Worm (Caenorhabditis elegans) whole organism, early embryonic: ENCODE results near the gene T01D1.7.

Experiments
- B0310.2 ChIP-seq: sonication (generic microtip); optimal IDR thresholded peaks from 2 replicates; lab custom pipeline; 2016; ENCODE audit warnings: mild to moderate bottlenecking, missing genetic modification characterization, missing compliant biosample characterization
- F13C5.2 ChIP-seq: sonication (generic microtip); optimal IDR thresholded peaks from 2 replicates; lab custom pipeline; 2017; ENCODE audit warnings: mild to moderate bottlenecking, missing genetic modification characterization, inconsistent platforms, missing compliant biosample characterization
- aly-1 ChIP-seq: sonication (generic microtip); optimal IDR thresholded peaks from 2 replicates; lab custom pipeline; 2016; ENCODE audit warnings: missing genetic modification characterization, missing compliant biosample characterization
- ama-1 ChIP-seq: fragments of 150-350 bp; optimal IDR thresholded peaks from 2 replicates; lab custom pipeline; 2014
- ceh-13 ChIP-seq: fragments of 200-800 bp; sonication (Bioruptor generic); optimal IDR thresholded peaks from 2 replicates; lab custom pipeline; 2018; ENCODE audit warnings: mild to moderate bottlenecking, missing genetic modification characterization, missing compliant biosample characterization
- ceh-36 ChIP-seq: sonication (generic microtip); optimal IDR thresholded peaks from 2 replicates; lab custom pipeline; 2016; ENCODE audit warnings: missing genetic modification characterization, inconsistent platforms, missing compliant biosample characterization
- ets-7 ChIP-seq: sonication (generic microtip); optimal IDR thresholded peaks from 2 replicates; lab custom pipeline; 2016; ENCODE audit warnings: missing genotype, missing genetic modification characterization, missing compliant biosample characterization
- flt-1 ChIP-seq: fragments of 200-800 bp; sonication (Bioruptor generic); IDR thresholded peaks from 2 replicates; pipeline ENCODE4 v1.3.6; 2022; ENCODE audit warnings: missing genetic modification characterization, missing compliant biosample characterization
- hmbx-1 ChIP-seq: sonication (generic microtip); optimal IDR thresholded peaks from 2 replicates; lab custom pipeline; 2016; ENCODE audit warnings: mild to moderate bottlenecking, missing genetic modification characterization, missing compliant biosample characterization
- hmg-4 ChIP-seq: fragments of 200-800 bp; sonication (Bioruptor generic); optimal IDR thresholded peaks from 2 replicates; lab custom pipeline; 2018; ENCODE audit warnings: mild to moderate bottlenecking, missing genetic modification characterization, missing compliant biosample characterization
- hnd-1 ChIP-seq: sonication (generic microtip); optimal IDR thresholded peaks from 2 replicates; lab custom pipeline; 2016; ENCODE audit warnings: missing genetic modification characterization, missing compliant biosample characterization
- pes-1 ChIP-seq: fragments of 200-800 bp; sonication (Bioruptor generic); IDR thresholded peaks from 2 replicates; pipeline ENCODE4 v1.3.6; 2022; ENCODE audit warnings: missing genetic modification reagents, missing genetic modification characterization, missing compliant biosample characterization
- scrt-1 ChIP-seq: fragments of 200-800 bp; sonication (Bioruptor generic); IDR thresholded peaks from 2 replicates; pipeline ENCODE4 v1.3.6; 2022; ENCODE audit warnings: missing genetic modification characterization, missing compliant biosample characterization
- sea-1 ChIP-seq: fragments of 200-800 bp; sonication (Bioruptor generic); conservative IDR thresholded peaks from 2 replicates; pipeline ENCODE4 v1.3.6; 2022; ENCODE audit warnings: missing genetic modification characterization, missing compliant biosample characterization
- tbx-11 ChIP-seq: fragments of 200-800 bp; sonication (Bioruptor generic); IDR thresholded peaks from 2 replicates; pipeline ENCODE4 v1.3.6; 2022; ENCODE audit warnings: missing genetic modification characterization, missing compliant biosample characterization
- tbx-37 ChIP-seq: fragments of 200-800 bp; sonication (Bioruptor generic); conservative IDR thresholded peaks from 2 replicates; pipeline ENCODE4 v1.3.6; 2022; ENCODE audit warnings: missing genetic modification reagents, missing genetic modification characterization, missing compliant biosample characterization
- tra-4 ChIP-seq: sonication (generic microtip); optimal IDR thresholded peaks from 2 replicates; lab custom pipeline; 2017; ENCODE audit warnings: missing genetic modification characterization, missing compliant biosample characterization

The T01D1.7 gene

ce11 chrII:208097-208496 lies 34.5 kb upstream of the T01D1.7 start:
- no peak for TF ChIP-seq tbx-37 (GFP tag; lab: Robert Waterston, UW)
- no peak for TF ChIP-seq hmbx-1 (tag; lab: Kevin White, UChicago)
- TF ChIP-seq ets-7 (tag; lab: Kevin White, UChicago): no peak
- no peak for TF ChIP-seq F13C5.2 (tag; lab: Kevin White, UChicago)
- no peak for TF ChIP-seq scrt-1
- no peak for TF ChIP-seq ceh-36 (tag; lab: Kevin White, UChicago)

ce11 chrII:196685-197084 lies 23.1 kb upstream of the T01D1.7 start, which contains the start of gene chs-2:
Gene chs-2, plus strand, starts transcription at chrII:196985.
- TF ChIP-seq hnd-1 (tag; lab: Kevin White, UChicago) (no peak), tbx-37 (GFP tag; lab: Robert Waterston, UW) (no peak), sea-1 (GFP tag; lab: Robert Waterston, UW) (no peak), F13C5.2 (tag; lab: Kevin White, UChicago) (no peak), tbx-11 (GFP tag; lab: Robert Waterston, UW) (no peak), ceh-13 (no peak), hmg-4 (GFP tag; lab: Kevin White, UChicago) (no peak), ceh-36 (tag; lab: Kevin White, UChicago) (no peak), tra-4 (tag; lab: Kevin White, UChicago) (no peak), ets-7 (tag; lab: Kevin White, UChicago) (no peak), aly-1 (tag; lab: Kevin White, UChicago) (no peak), pes-1 (GFP tag; lab: Robert Waterston, UW) (no peak), scrt-1 (no peak)

DNA sequence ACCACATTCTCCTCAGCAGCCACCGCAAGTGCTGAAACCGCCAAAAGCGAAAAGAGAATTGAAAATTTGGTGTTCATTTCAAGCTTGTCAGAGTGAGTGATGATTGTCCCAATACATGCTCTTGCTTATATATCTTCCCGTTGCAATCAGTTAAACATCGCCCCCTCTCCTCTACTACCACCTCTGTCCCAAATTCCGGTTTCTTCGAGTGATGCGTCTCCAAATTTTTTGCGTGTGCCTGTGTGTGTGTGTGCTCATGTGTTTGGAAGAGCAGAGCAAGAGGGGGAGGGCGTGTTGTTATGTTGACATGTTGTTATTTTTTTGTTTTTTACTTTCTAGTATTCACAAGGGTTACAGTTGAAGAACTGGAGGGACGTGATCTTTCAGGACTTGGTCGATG lies 20.9 kb upstream of the T01D1.7 start, which contains the start of gene abu-11:
Gene abu-11 (minus strand): TSS at position 101 of the 400 bp plus-strand sequence.
- no peak for TF ChIP-seq ama-1 (lab: Kevin White, UChicago)
- no peak for TF ChIP-seq hmg-4 (GFP tag; lab: Kevin White, UChicago)
- no peak for TF ChIP-seq aly-1 (tag; lab: Kevin White, UChicago)
- no peak for TF ChIP-seq ets-7 (tag; lab: Kevin White, UChicago)
- TF ChIP-seq tra-4 (tag; lab: Kevin White, UChicago): no peak
- no peak for TF ChIP-seq pes-1 (GFP tag; lab: Robert Waterston, UW)
- no peak for TF ChIP-seq hmbx-1 (tag; lab: Kevin White, UChicago)
- TF ChIP-seq tbx-11 (GFP tag; lab: Robert Waterston, UW): no peak
- TF ChIP-seq F13C5.2 (tag; lab: Kevin White, UChicago): no peak
- TF ChIP-seq ceh-13: no peak
- TF ChIP-seq tbx-37 (GFP tag; lab: Robert Waterston, UW): no peak
- no peak for TF ChIP-seq B0310.2
- TF ChIP-seq ceh-36 (tag; lab: Kevin White, UChicago): no peak
- no peak for TF ChIP-seq flt-1
- no peak for TF ChIP-seq hnd-1 (tag; lab: Kevin White, UChicago)
- TF ChIP-seq scrt-1: no peak
- no peak for TF ChIP-seq sea-1 (GFP tag; lab: Robert Waterston, UW)

DNA sequence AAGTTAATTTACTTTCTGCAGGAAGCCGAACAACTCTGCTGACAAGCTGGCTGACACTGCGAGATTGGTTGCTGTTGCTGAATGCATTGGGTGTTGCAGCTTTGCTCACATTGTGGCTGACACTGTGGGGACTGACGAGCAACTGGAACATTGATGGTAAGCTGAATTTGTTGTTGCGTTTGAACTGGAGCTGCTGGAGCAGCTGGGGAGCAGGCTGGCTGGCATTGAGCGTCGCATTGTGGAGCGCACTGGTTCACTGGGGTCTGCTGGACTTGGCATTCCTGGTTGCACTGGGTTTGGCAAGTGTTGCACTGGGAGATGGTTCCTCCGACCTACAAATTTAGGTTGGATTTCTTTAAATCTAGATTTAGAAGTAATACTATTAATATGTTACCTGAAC lies 19.0 kb upstream of the T01D1.7 start:
- no peak for TF ChIP-seq ceh-36 (tag; lab: Kevin White, UChicago)
- no peak for TF ChIP-seq aly-1 (tag; lab: Kevin White, UChicago)
- no peak for TF ChIP-seq flt-1
- no peak for TF ChIP-seq hmg-4 (GFP tag; lab: Kevin White, UChicago)
- TF ChIP-seq tra-4 (tag; lab: Kevin White, UChicago): no peak
- TF ChIP-seq B0310.2: no peak
- TF ChIP-seq ama-1 (lab: Kevin White, UChicago): no peak
- no peak for TF ChIP-seq sea-1 (GFP tag; lab: Robert Waterston, UW)
- TF ChIP-seq hnd-1 (tag; lab: Kevin White, UChicago): no peak
- no peak for TF ChIP-seq hmbx-1 (tag; lab: Kevin White, UChicago)
- TF ChIP-seq scrt-1: no peak
- TF ChIP-seq ets-7 (tag; lab: Kevin White, UChicago): no peak
- TF ChIP-seq F13C5.2 (tag; lab: Kevin White, UChicago): no peak

DNA sequence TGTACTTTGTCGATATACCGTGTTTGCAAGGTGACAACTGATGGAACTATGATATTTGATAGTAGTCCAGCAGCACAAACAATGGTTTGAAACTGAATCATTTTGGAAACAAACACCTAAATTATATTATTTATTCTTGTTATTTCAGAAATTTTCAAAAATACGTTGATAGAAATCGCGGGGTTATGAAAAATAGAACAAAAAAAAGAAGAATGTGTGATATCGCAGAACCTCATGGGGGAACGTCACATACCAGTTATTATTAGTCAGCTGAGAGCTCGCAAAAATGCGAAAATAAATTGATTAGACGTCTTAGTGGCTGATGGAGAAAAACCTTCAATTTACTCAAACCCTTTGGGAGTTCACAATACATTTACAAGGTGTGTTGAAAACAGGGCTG lies 15.4 kb upstream of the T01D1.7 start, which contains the start of gene T01D1.5:
Gene T01D1.5 (minus strand): TSS at position 101 of the 400 bp plus-strand sequence.
- no peak for TF ChIP-seq sea-1 (GFP tag; lab: Robert Waterston, UW)

- TF ChIP-seq scrt-1 (no peak), hnd-1 (tag; lab: Kevin White, UChicago) (no peak), F13C5.2 (tag; lab: Kevin White, UChicago) (no peak), aly-1 (tag; lab: Kevin White, UChicago) (no peak), sea-1 (GFP tag; lab: Robert Waterston, UW) (no peak), tbx-11 (GFP tag; lab: Robert Waterston, UW) (no peak), hmbx-1 (tag; lab: Kevin White, UChicago) (no peak), tra-4 (tag; lab: Kevin White, UChicago) (no peak), hmg-4 (GFP tag; lab: Kevin White, UChicago) (no peak), ets-7 (tag; lab: Kevin White, UChicago) (no peak), B0310.2 (no peak), ceh-36 (tag; lab: Kevin White, UChicago) (no peak), ceh-13 (no peak), ama-1 (lab: Kevin White, UChicago) (no peak), pes-1 (GFP tag; lab: Robert Waterston, UW) (no peak), tbx-37 (GFP tag; lab: Robert Waterston, UW) (no peak), flt-1 (no peak)
Measured at ce11 chrII:186504-186903, 12.9 kb upstream of the T01D1.7 start, which contains the start of gene T01D1.8. Gene T01D1.8, plus strand, starts transcription at chrII:186739.

DNA sequence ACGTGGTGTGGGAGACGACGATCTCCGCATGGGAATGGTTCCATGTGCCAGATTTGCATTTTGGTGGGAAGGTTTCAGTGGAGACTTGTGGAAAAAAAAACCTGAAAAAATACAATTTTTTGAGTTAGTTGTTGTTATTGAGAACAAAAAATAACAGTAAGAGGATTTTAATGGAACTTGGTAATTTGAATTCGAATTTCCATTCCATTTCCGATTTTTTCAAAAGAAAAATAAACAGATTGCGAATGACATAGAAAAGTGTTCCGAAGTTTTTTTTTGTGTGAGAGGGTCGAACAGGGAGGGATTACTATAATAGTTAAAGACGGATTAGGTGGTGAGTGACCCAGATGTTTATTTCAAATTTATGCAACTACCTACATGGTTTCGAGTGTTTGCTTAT lies 5.4 kb upstream of the T01D1.7 start, which contains the start of gene T01D1.4:
Gene T01D1.4 (minus strand): TSS at position 101 of the 400 bp plus-strand sequence.
- TF ChIP-seq tbx-37 (GFP tag; lab: Robert Waterston, UW): no peak
- no peak for TF ChIP-seq flt-1
- TF ChIP-seq scrt-1: no peak
- TF ChIP-seq aly-1 (tag; lab: Kevin White, UChicago): no peak
- TF ChIP-seq ets-7 (tag; lab: Kevin White, UChicago): no peak
- TF ChIP-seq hnd-1 (tag; lab: Kevin White, UChicago): no peak
- no peak for TF ChIP-seq sea-1 (GFP tag; lab: Robert Waterston, UW)
- TF ChIP-seq tra-4 (tag; lab: Kevin White, UChicago): no peak
- TF ChIP-seq B0310.2: no peak
- no peak for TF ChIP-seq pes-1 (GFP tag; lab: Robert Waterston, UW)
- TF ChIP-seq hmg-4 (GFP tag; lab: Kevin White, UChicago): no peak
- TF ChIP-seq tbx-11 (GFP tag; lab: Robert Waterston, UW): no peak
- no peak for TF ChIP-seq ceh-36 (tag; lab: Kevin White, UChicago)
